Fruit fly (Drosophila melanogaster) ovary, adult (tissue): ENCODE data around the gene CG9222.

Experiments used
- CG17801 ChIP-seq: fragments of 200-800 bp; optimal IDR thresholded peaks from 2 replicates; lab custom pipeline; 2019; ENCODE audit warnings: missing biosample characterization, mild to moderate bottlenecking, missing genetic modification characterization, moderate library complexity; ENCODE audit not compliant: partially characterized antibody

CG9222 gene

dm6 chr2L:6172996-6173395, 42.2 kb downstream of the CG9222 start:
- no peak for TF ChIP-seq CG17801 (GFP tag; lab: Kevin White, UChicago)

- TF ChIP-seq CG17801 (GFP tag; lab: Kevin White, UChicago): no peak
Observed at dm6 chr2L:6176408-6176807, 45.6 kb downstream of the CG9222 start.

- no peak for TF ChIP-seq CG17801 (GFP tag; lab: Kevin White, UChicago)
Observed at dm6 chr2L:6177141-6177540, 46.3 kb downstream of the CG9222 start.

dm6 chr2L:6178118-6178739, 47.4 kb downstream of the CG9222 start:
- no peak for TF ChIP-seq CG17801 (GFP tag; lab: Kevin White, UChicago)

- no peak for TF ChIP-seq CG17801 (GFP tag; lab: Kevin White, UChicago)
Observed at dm6 chr2L:6178740-6179633, 48.2 kb downstream of the CG9222 start, which contains the start of gene smal. Gene smal (plus strand): TSS chr2L:6179133.

dm6 chr2L:6179990-6180389, 49.2 kb downstream of the CG9222 start:
- no peak for TF ChIP-seq CG17801 (GFP tag; lab: Kevin White, UChicago)
